Fruit fly (Drosophila melanogaster): ENCODE results near the gene CG3634.

Gene CG3634

DNA sequence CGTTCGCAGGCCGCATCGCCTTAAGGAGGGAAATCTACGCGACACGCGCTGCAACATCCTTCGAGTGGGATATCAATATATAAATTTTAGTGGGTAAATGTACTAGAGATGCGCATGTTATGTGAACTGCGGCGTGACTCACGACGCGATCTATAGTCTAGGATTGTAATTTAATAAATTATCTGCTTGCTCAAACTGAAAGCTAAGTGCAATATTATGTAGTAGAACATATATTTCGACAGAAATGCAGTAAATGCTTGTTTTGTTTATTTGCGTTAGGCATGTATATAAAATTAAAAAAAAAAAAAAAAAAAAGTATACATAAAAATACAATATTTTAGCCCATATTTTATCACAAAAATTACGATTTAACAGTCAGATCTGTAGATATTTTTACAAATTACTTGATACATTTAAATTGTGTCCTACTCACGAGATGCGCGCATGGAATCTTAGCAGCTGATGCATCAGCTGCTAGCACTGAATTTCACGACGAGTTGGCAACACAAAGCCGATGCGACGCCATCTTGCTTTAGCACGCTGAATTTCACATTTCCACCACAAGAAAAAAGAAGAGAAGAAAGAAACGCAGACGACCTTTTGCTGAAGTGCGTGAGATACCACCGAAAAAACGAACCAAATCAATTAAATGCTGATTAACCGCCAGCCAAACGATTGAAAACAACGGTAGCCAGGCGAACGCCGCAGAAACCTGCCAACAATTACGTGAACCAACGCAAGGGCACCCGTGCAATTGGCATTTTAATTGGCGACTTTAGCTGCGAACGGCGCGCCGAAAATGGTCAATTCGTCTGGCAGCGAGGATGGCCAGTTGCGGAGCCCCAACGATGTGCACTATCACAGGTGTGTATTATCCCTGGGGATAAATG lies 37.8 kb downstream of the CG3634 start, which contains the start of the genes CG4042 and Pitslre:
CG4042 (minus strand) TSS at position 507 of the 890 bp plus-strand sequence.
Pitslre (plus strand) TSS at position 528 of the 890 bp plus-strand sequence.
- TF ChIP-seq CG34367 (tag; optimal IDR thresholded peaks at IDR 0.05) (peak; percentile 25), CG9948 (tag; optimal IDR thresholded peaks at IDR 0.05) (no peak), Pif1B (GFP tag; optimal IDR thresholded peaks at IDR 0.05) (peak; percentile 6), rn (GFP tag; IDR thresholded peaks at IDR 0.05) (no peak), CG32121 (GFP tag; IDR thresholded peaks at IDR 0.05) (no peak), EcR (GFP tag; optimal IDR thresholded peaks at IDR 0.05) (peak; percentile 9), CG14655 (GFP tag; optimal IDR thresholded peaks at IDR 0.05) (peak; percentile 16), CG13204 (GFP tag; optimal IDR thresholded peaks at IDR 0.05) (no peak), CG8301 (tag; optimal IDR thresholded peaks at IDR 0.05) (no peak), CG15710 (tag; optimal IDR thresholded peaks at IDR 0.05) (peak; percentile 25), CG12605 (GFP tag; IDR thresholded peaks at IDR 0.05) (no peak), CG8159 (tag; optimal IDR thresholded peaks at IDR 0.05) (peak; percentile 30), D1 (tag; optimal IDR thresholded peaks at IDR 0.05) (peak; percentile 8), CG17806 (tag; optimal IDR thresholded peaks at IDR 0.05) (no peak)

DNA sequence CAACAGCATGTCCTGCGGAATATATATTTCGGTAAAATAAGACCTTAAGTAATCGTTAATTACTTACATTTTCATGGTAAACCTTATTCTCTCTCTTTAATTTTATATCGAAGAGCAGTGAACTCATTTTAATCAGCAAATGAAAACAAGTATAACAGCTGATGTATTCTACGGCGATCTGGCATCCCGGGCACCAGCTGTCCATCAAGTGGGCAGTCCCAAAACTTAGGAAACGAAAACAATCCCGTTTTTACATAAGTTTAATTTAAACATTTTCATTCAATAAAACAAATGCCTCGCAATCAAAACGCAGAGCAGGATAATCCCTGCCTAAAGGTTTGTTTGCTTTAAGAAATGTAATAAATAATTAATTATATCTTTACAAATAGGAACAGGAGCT lies 39.7 kb downstream of the CG3634 start, which contains the start of the genes CG4074 and CG4186:
CG4074 (minus strand) TSS at position 151 of the 400 bp plus-strand sequence.
CG4186 (plus strand) TSS at position 237 of the 400 bp plus-strand sequence.
- TF ChIP-seq Pif1A (GFP tag; optimal IDR thresholded peaks at IDR 0.05) (no peak), rn (GFP tag; IDR thresholded peaks at IDR 0.05) (no peak), CG9948 (tag; optimal IDR thresholded peaks at IDR 0.05) (no peak), D1 (tag; optimal IDR thresholded peaks at IDR 0.05) (peak; percentile 42), CG17806 (tag; optimal IDR thresholded peaks at IDR 0.05) (no peak), CG10348 (GFP tag; IDR thresholded peaks at IDR 0.05) (no peak), EcR (GFP tag; optimal IDR thresholded peaks at IDR 0.05) (peak; percentile 93), CG13204 (GFP tag; optimal IDR thresholded peaks at IDR 0.05) (no peak), Ets98B (GFP tag; IDR thresholded peaks at IDR 0.05) (no peak), CG8159 (tag; optimal IDR thresholded peaks at IDR 0.05) (no peak), CG15710 (tag; optimal IDR thresholded peaks at IDR 0.05) (no peak), gl (tag; optimal IDR thresholded peaks at IDR 0.05) (no peak), CG32121 (GFP tag; IDR thresholded peaks at IDR 0.05) (no peak), Pif1B (GFP tag; optimal IDR thresholded peaks at IDR 0.05) (peak; percentile 24), CG34367 (tag; optimal IDR thresholded peaks at IDR 0.05) (no peak), fd96Ca (GFP tag; IDR thresholded peaks at IDR 0.05) (no peak)

DNA sequence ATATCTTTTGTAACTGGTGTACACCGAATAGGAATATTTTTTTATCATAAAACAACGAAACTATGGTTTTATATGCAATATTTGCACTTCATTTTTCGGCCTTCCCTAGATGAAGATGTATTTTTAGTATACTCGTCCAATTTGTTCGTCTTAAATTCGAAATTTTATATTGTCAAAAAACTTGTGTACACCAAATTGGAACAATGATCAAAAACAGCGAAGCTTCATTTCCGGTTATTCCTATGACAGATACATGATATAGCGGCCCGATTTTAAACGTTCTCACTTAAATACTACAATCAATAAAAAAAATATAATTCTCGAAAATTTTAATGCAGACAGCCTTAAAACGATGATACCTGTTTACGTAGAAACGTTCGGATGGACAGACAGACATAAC lies 41.8 kb downstream of the CG3634 start:
- TF ChIP-seq CG17806 (tag; optimal IDR thresholded peaks at IDR 0.05) (no peak), CG12605 (GFP tag; IDR thresholded peaks at IDR 0.05) (no peak), Pif1A (GFP tag; optimal IDR thresholded peaks at IDR 0.05) (no peak), CG34367 (tag; optimal IDR thresholded peaks at IDR 0.05) (no peak), CG14655 (GFP tag; optimal IDR thresholded peaks at IDR 0.05) (no peak), EcR (GFP tag; optimal IDR thresholded peaks at IDR 0.05) (no peak), Ets98B (GFP tag; IDR thresholded peaks at IDR 0.05) (no peak), CG10348 (GFP tag; IDR thresholded peaks at IDR 0.05) (no peak), CG32121 (GFP tag; IDR thresholded peaks at IDR 0.05) (no peak), gl (tag; optimal IDR thresholded peaks at IDR 0.05) (no peak), rn (GFP tag; IDR thresholded peaks at IDR 0.05) (no peak), CG13204 (GFP tag; optimal IDR thresholded peaks at IDR 0.05) (no peak), Pif1B (GFP tag; optimal IDR thresholded peaks at IDR 0.05) (no peak), fd96Ca (GFP tag; IDR thresholded peaks at IDR 0.05) (no peak), CG8301 (tag; optimal IDR thresholded peaks at IDR 0.05) (no peak), CG4496 (GFP tag; IDR thresholded peaks at IDR 0.05) (no peak), CG9948 (tag; optimal IDR thresholded peaks at IDR 0.05) (no peak)

DNA sequence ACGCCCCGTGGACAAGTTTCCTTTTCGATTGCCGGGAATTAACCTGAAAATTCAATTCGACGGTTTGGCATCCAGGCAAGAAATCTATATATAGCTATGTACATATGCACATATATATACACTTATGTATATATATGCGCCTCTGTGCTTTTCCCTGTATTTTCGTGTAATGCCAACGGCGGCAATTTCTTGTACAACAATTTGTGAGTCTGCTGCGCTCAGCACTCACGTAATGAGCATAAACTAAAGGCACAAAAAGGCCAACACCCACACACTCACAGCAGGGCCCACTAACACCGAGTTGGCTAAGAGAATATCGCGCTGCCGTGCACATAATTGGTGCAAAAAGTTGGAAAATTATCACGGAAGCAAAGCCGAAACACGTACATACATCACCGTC lies 47.6 kb downstream of the CG3634 start:
- TF ChIP-seq Pif1B (GFP tag; optimal IDR thresholded peaks at IDR 0.05) (no peak), CG32121 (GFP tag; IDR thresholded peaks at IDR 0.05) (no peak), CG4496 (GFP tag; IDR thresholded peaks at IDR 0.05) (no peak)

DNA sequence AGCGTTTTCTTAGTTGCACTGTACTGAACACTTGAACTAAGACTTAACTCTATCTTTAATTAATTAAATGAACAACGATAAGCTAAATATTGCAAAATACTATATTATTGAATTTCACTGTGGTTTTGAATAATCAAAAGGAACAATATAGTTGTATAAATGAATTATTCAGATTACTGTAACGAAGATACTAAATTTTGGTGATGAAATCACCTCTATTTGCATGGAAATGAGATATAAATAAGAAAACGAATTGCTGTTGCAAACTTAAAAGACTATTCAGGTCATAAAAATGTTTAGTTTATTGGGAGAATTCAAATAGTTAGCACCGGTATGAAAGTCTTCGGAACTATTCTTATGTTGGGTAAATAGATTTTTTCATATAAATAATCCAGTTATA lies 50.5 kb downstream of the CG3634 start, which contains the start of gene CG43251:
CG43251 (plus strand) TSS at position 301 of the 400 bp plus-strand sequence.
- TF ChIP-seq CG14655 (GFP tag; optimal IDR thresholded peaks at IDR 0.05) (no peak), CG34367 (tag; optimal IDR thresholded peaks at IDR 0.05) (no peak), CG32121 (GFP tag; IDR thresholded peaks at IDR 0.05) (no peak), CG8301 (tag; optimal IDR thresholded peaks at IDR 0.05) (no peak), CG4496 (GFP tag; IDR thresholded peaks at IDR 0.05) (no peak), D1 (tag; optimal IDR thresholded peaks at IDR 0.05) (no peak), CG10348 (GFP tag; IDR thresholded peaks at IDR 0.05) (no peak), CG15710 (tag; optimal IDR thresholded peaks at IDR 0.05) (no peak), Pif1A (GFP tag; optimal IDR thresholded peaks at IDR 0.05) (no peak), Pif1B (GFP tag; optimal IDR thresholded peaks at IDR 0.05) (no peak), gl (tag; optimal IDR thresholded peaks at IDR 0.05) (no peak), Ets98B (GFP tag; IDR thresholded peaks at IDR 0.05) (no peak), Snoo (tag; optimal IDR thresholded peaks at IDR 0.05) (no peak), fd96Ca (GFP tag; IDR thresholded peaks at IDR 0.05) (no peak), EcR (GFP tag; optimal IDR thresholded peaks at IDR 0.05) (no peak), CG8159 (tag; optimal IDR thresholded peaks at IDR 0.05) (no peak), CG9948 (tag; optimal IDR thresholded peaks at IDR 0.05) (no peak), CG12605 (GFP tag; IDR thresholded peaks at IDR 0.05) (no peak), CG13204 (GFP tag; optimal IDR thresholded peaks at IDR 0.05) (no peak)

Data from whole organism, pupa.